Worm (Caenorhabditis elegans) whole organism, late embryonic: ENCODE measurements around the gene feh-1.

Experiments used
- C08G9.2 ChIP-seq: sonication (generic microtip); optimal IDR thresholded peaks from 2 replicates; lab custom pipeline; 2016; ENCODE audit warnings: mild to moderate bottlenecking, missing genetic modification characterization, moderate library complexity, missing compliant biosample characterization
- C38D4.7 ChIP-seq: fragments of 200-800 bp; sonication (Bioruptor generic); optimal IDR thresholded peaks from 2 replicates; lab custom pipeline; 2018; ENCODE audit warnings: mild to moderate bottlenecking, missing genetic modification characterization, moderate library complexity, missing compliant biosample characterization
- F13H6.1 ChIP-seq: sonication (generic microtip); optimal IDR thresholded peaks from 2 replicates; lab custom pipeline; 2016; ENCODE audit warnings: missing genetic modification characterization, missing compliant biosample characterization
- K09A11.1 ChIP-seq: sonication (generic microtip); optimal IDR thresholded peaks from 2 replicates; lab custom pipeline; 2017; ENCODE audit warnings: antibody characterized with exemption, mild to moderate bottlenecking, missing genetic modification characterization, missing compliant biosample characterization; ENCODE audit not compliant: insufficient read depth
- ama-1 ChIP-seq: fragments of 150-350 bp; optimal IDR thresholded peaks from 2 replicates; lab custom pipeline; 2014
- ceh-14 ChIP-seq: sonication (generic microtip); optimal IDR thresholded peaks from 2 replicates; lab custom pipeline; 2016; ENCODE audit warnings: missing genotype, missing genetic modification characterization, missing compliant biosample characterization
- ceh-18 ChIP-seq: sonication (generic microtip); optimal IDR thresholded peaks from 2 replicates; lab custom pipeline; 2016; ENCODE audit warnings: missing genetic modification characterization, missing compliant biosample characterization
- ceh-19 ChIP-seq: fragments of 200-800 bp; sonication (Bioruptor generic); optimal IDR thresholded peaks from 2 replicates; lab custom pipeline; 2018; ENCODE audit warnings: mild to moderate bottlenecking, missing genetic modification characterization, missing compliant biosample characterization
- ceh-2 ChIP-seq: sonication (generic microtip); optimal IDR thresholded peaks from 2 replicates; lab custom pipeline; 2016; ENCODE audit warnings: missing genotype, missing genetic modification characterization, missing compliant biosample characterization
- ceh-24 ChIP-seq: sonication (generic microtip); optimal IDR thresholded peaks from 2 replicates; lab custom pipeline; 2016; ENCODE audit warnings: mild to moderate bottlenecking, missing genetic modification characterization, missing compliant biosample characterization
- ceh-30 ChIP-seq: fragments of 150-350 bp; optimal IDR thresholded peaks from 2 replicates; lab custom pipeline; 2014; ENCODE audit warnings: missing biosample characterization, missing genetic modification characterization
- ceh-31 ChIP-seq: sonication (generic microtip); optimal IDR thresholded peaks from 2 replicates; lab custom pipeline; 2016; ENCODE audit warnings: missing genetic modification characterization, missing compliant biosample characterization
- ceh-34 ChIP-seq: sonication (generic microtip); optimal IDR thresholded peaks from 2 replicates; lab custom pipeline; 2016; ENCODE audit warnings: mild to moderate bottlenecking, missing genetic modification characterization, missing compliant biosample characterization
- ceh-45 ChIP-seq: fragments of 200-800 bp; sonication (Bioruptor generic); IDR thresholded peaks from 2 replicates; pipeline ENCODE4 v1.3.6; 2022; ENCODE audit warnings: missing genetic modification reagents, missing genetic modification characterization, missing compliant biosample characterization
- ceh-48 ChIP-seq: sonication (generic microtip); optimal IDR thresholded peaks from 2 replicates; lab custom pipeline; 2016; ENCODE audit warnings: missing genetic modification characterization, inconsistent platforms, missing compliant biosample characterization
- ceh-9 ChIP-seq: sonication (generic microtip); optimal IDR thresholded peaks from 2 replicates; lab custom pipeline; 2016; ENCODE audit warnings: mild to moderate bottlenecking, missing genetic modification characterization, inconsistent platforms, missing compliant biosample characterization
- che-1 ChIP-seq: sonication (generic microtip); optimal IDR thresholded peaks from 2 replicates; lab custom pipeline; 2016; ENCODE audit warnings: mild to moderate bottlenecking, missing genetic modification characterization, missing compliant biosample characterization
- dmd-4 ChIP-seq: sonication (generic microtip); optimal IDR thresholded peaks from 2 replicates; lab custom pipeline; 2016; ENCODE audit warnings: borderline replicate concordance, missing genetic modification characterization, missing compliant biosample characterization
- dve-1 ChIP-seq: sonication (generic microtip); optimal IDR thresholded peaks from 2 replicates; lab custom pipeline; 2017; ENCODE audit warnings: antibody characterized with exemption, mild to moderate bottlenecking, missing genetic modification characterization, missing compliant biosample characterization
- elt-4 ChIP-seq: sonication (generic microtip); optimal IDR thresholded peaks from 2 replicates; lab custom pipeline; 2016; ENCODE audit warnings: missing genetic modification characterization, missing compliant biosample characterization
- ets-4 ChIP-seq: sonication (generic microtip); optimal IDR thresholded peaks from 2 replicates; lab custom pipeline; 2016; ENCODE audit warnings: missing genetic modification characterization, missing compliant biosample characterization
- eyg-1 ChIP-seq: sonication (generic microtip); optimal IDR thresholded peaks from 2 replicates; lab custom pipeline; 2016; ENCODE audit warnings: missing genotype, missing genetic modification characterization, missing compliant biosample characterization
- fkh-10 ChIP-seq: fragments of 150-350 bp; optimal IDR thresholded peaks from 2 replicates; lab custom pipeline; 2014; ENCODE audit warnings: missing biosample characterization, missing genetic modification reagents, missing genetic modification characterization
- gmeb-2 ChIP-seq: sonication (generic microtip); optimal IDR thresholded peaks from 2 replicates; lab custom pipeline; 2016; ENCODE audit warnings: missing genetic modification characterization, inconsistent platforms, missing compliant biosample characterization
- hlh-30 ChIP-seq: sonication (generic microtip); optimal IDR thresholded peaks from 2 replicates; lab custom pipeline; 2017; ENCODE audit warnings: antibody characterized with exemption, missing genetic modification characterization, missing compliant biosample characterization; ENCODE audit not compliant: insufficient read depth
- hlh-8 ChIP-seq: sonication (generic microtip); optimal IDR thresholded peaks from 2 replicates; lab custom pipeline; 2016; ENCODE audit warnings: missing genotype, missing genetic modification characterization, missing compliant biosample characterization
- mec-3 ChIP-seq: sonication (generic microtip); optimal IDR thresholded peaks from 2 replicates; lab custom pipeline; 2016; ENCODE audit warnings: borderline replicate concordance, missing genetic modification characterization, missing compliant biosample characterization
- nfya-1 ChIP-seq: sonication (generic microtip); optimal IDR thresholded peaks from 2 replicates; lab custom pipeline; 2017; ENCODE audit warnings: missing genetic modification characterization, mild to moderate bottlenecking, missing compliant biosample characterization, antibody characterized with exemption, moderate library complexity
- nhr-232 ChIP-seq: sonication (generic microtip); optimal IDR thresholded peaks from 2 replicates; lab custom pipeline; 2016; ENCODE audit warnings: missing genetic modification characterization, missing compliant biosample characterization
- odd-2 ChIP-seq: sonication (generic microtip); optimal IDR thresholded peaks from 2 replicates; lab custom pipeline; 2017; ENCODE audit warnings: antibody characterized with exemption, mild to moderate bottlenecking, missing genetic modification characterization, missing compliant biosample characterization
- pag-3 ChIP-seq: sonication (generic microtip); optimal IDR thresholded peaks from 2 replicates; lab custom pipeline; 2016; ENCODE audit warnings: missing compliant biosample characterization, missing genetic modification characterization, borderline replicate concordance
- pat-9 ChIP-seq: fragments of 200-800 bp; sonication (Bioruptor generic); optimal IDR thresholded peaks from 2 replicates; lab custom pipeline; 2018; ENCODE audit warnings: mild to moderate bottlenecking, missing genetic modification characterization, moderate library complexity, missing compliant biosample characterization
- pqm-1 ChIP-seq: sonication (generic microtip); optimal IDR thresholded peaks from 2 replicates; lab custom pipeline; 2016; ENCODE audit warnings: missing genetic modification characterization, missing compliant biosample characterization
- ref-2 ChIP-seq: sonication (generic microtip); optimal IDR thresholded peaks from 2 replicates; lab custom pipeline; 2016; ENCODE audit warnings: missing genetic modification characterization, missing compliant biosample characterization
- rnt-1 ChIP-seq: sonication (generic microtip); optimal IDR thresholded peaks from 2 replicates; lab custom pipeline; 2016; ENCODE audit warnings: missing genetic modification characterization, missing compliant biosample characterization
- sdc-2 ChIP-seq: sonication (generic microtip); optimal IDR thresholded peaks from 2 replicates; lab custom pipeline; 2016; ENCODE audit warnings: missing genotype, missing genetic modification characterization, missing compliant biosample characterization
- syd-9 ChIP-seq: sonication (generic microtip); optimal IDR thresholded peaks from 2 replicates; lab custom pipeline; 2016; ENCODE audit warnings: mild to moderate bottlenecking, missing genetic modification characterization, moderate library complexity, missing compliant biosample characterization
- tbx-2 ChIP-seq: sonication (generic microtip); optimal IDR thresholded peaks from 2 replicates; lab custom pipeline; 2016; ENCODE audit warnings: missing genetic modification characterization, missing compliant biosample characterization
- tbx-7 ChIP-seq: sonication (generic microtip); optimal IDR thresholded peaks from 2 replicates; lab custom pipeline; 2016; ENCODE audit warnings: missing genotype, missing genetic modification characterization, missing compliant biosample characterization
- unc-3 ChIP-seq, 2 experiments: fragments of 200-800 bp in 1 of 2; sonication (Bioruptor generic) in 1 of 2; sonication (generic microtip) in 1 of 2; conservative IDR thresholded peaks in 1 of 2; optimal IDR thresholded peaks in 1 of 2; 2 replicates each; pipeline versions ENCODE4 v1.3.6 to Lab custom; 2016 to 2022; ENCODE audit warnings: missing compliant biosample characterization in 2 of 2, missing genetic modification characterization in 2 of 2, missing genetic modification reagents in 1 of 2
- unc-42 ChIP-seq: sonication (generic microtip); optimal IDR thresholded peaks from 2 replicates; lab custom pipeline; 2016; ENCODE audit warnings: missing genotype, missing genetic modification characterization, missing compliant biosample characterization
- unc-55 ChIP-seq: sonication (generic microtip); optimal IDR thresholded peaks from 2 replicates; lab custom pipeline; 2017; ENCODE audit warnings: missing biosample characterization, missing genetic modification reagents, missing genetic modification characterization
- unc-86 ChIP-seq: sonication (generic microtip); optimal IDR thresholded peaks from 2 replicates; lab custom pipeline; 2016; ENCODE audit warnings: missing genetic modification characterization, missing compliant biosample characterization
- ztf-16 ChIP-seq: sonication (generic microtip); optimal IDR thresholded peaks from 2 replicates; lab custom pipeline; 2017; ENCODE audit warnings: missing genetic modification characterization, missing compliant biosample characterization

feh-1 gene

ce11 chrIII:2532716-2533115, 17.0 kb upstream of the feh-1 start (continued):
- TF ChIP-seq che-1 (tag; lab: Kevin White, UChicago), result no peak
- no peak for TF ChIP-seq odd-2
- TF ChIP-seq ceh-24 (tag; lab: Kevin White, UChicago), result no peak
- no peak for TF ChIP-seq ceh-2 (tag; lab: Kevin White, UChicago)
- TF ChIP-seq rnt-1 (tag; lab: Kevin White, UChicago), result no peak
- TF ChIP-seq unc-42 (tag; lab: Kevin White, UChicago), result peak; percentile 69
- TF ChIP-seq syd-9, result peak; percentile 48
- TF ChIP-seq sdc-2, result peak; percentile 6
- no peak for TF ChIP-seq nhr-232 (tag; lab: Kevin White, UChicago)
- TF ChIP-seq ceh-45 (GFP tag; lab: Robert Waterston, UW), result no peak
- no peak for TF ChIP-seq ets-4 (tag; lab: Kevin White, UChicago)
- TF ChIP-seq hlh-8 (tag; lab: Kevin White, UChicago), result no peak
- TF ChIP-seq C38D4.7 (GFP tag; lab: Kevin White, UChicago), result no peak
- no peak for TF ChIP-seq fkh-10
- TF ChIP-seq unc-55 (GFP tag; lab: Kevin White, UChicago), result peak; percentile 7
- TF ChIP-seq ref-2, result peak; percentile 58
- no peak for TF ChIP-seq K09A11.1
- no peak for TF ChIP-seq eyg-1 (tag; lab: Kevin White, UChicago)
- no peak for TF ChIP-seq gmeb-2 (tag; lab: Kevin White, UChicago)
- no peak for TF ChIP-seq ztf-16
- peak; percentile 25 for TF ChIP-seq ceh-14 (tag; lab: Kevin White, UChicago)
- TF ChIP-seq unc-86, result no peak
- TF ChIP-seq hlh-30 (tag; lab: Kevin White, UChicago), result peak; percentile 89
- TF ChIP-seq pqm-1, result no peak
- no peak for TF ChIP-seq ceh-30
- peak; percentile 92 for TF ChIP-seq ceh-48
- no peak for TF ChIP-seq dmd-4 (tag; lab: Kevin White, UChicago)
- TF ChIP-seq dve-1 (tag; lab: Kevin White, UChicago), result no peak
- no peak for TF ChIP-seq elt-4 (tag; lab: Kevin White, UChicago)

- TF ChIP-seq ceh-2 (tag; lab: Kevin White, UChicago) (peak; percentile 7), pqm-1 (no peak), ceh-45 (GFP tag; lab: Robert Waterston, UW) (no peak), ceh-9 (tag; lab: Kevin White, UChicago) (no peak), mec-3 (tag; lab: Kevin White, UChicago) (no peak), ceh-14 (tag; lab: Kevin White, UChicago) (peak; percentile 54), tbx-7 (tag; lab: Kevin White, UChicago) (peak; percentile 3), nfya-1 (tag; lab: Kevin White, UChicago) (peak; percentile 43), tbx-2 (peak; percentile 22), C08G9.2 (peak; percentile 23), ref-2 (peak; percentile 58), ceh-18 (tag; lab: Kevin White, UChicago) (peak; percentile 34), pag-3 (tag; lab: Kevin White, UChicago) (no peak), pat-9 (tag; lab: Kevin White, UChicago) (no peak), ceh-48 (peak; percentile 86), unc-3 (GFP tag; conservative IDR thresholded peaks at IDR 0.05; lab: Robert Waterston, UW) (no peak), unc-3 (tag; optimal IDR thresholded peaks at IDR 0.05; lab: Kevin White, UChicago) (no peak), F13H6.1 (no peak), unc-42 (tag; lab: Kevin White, UChicago) (peak; percentile 48), K09A11.1 (no peak), ceh-34 (tag; lab: Kevin White, UChicago) (peak; percentile 52), ama-1 (lab: Kevin White, UChicago) (no peak), dve-1 (tag; lab: Kevin White, UChicago) (no peak), syd-9 (peak; percentile 49), ceh-31 (tag; lab: Kevin White, UChicago) (peak; percentile 68), C38D4.7 (GFP tag; lab: Kevin White, UChicago) (no peak), unc-55 (GFP tag; lab: Kevin White, UChicago) (no peak), ceh-19 (GFP tag; lab: Kevin White, UChicago) (peak; percentile 19)
- TF ChIP-seq, all 69 proteins: peak for 14
Observed at ce11 chrIII:2535122-2535521, 14.6 kb upstream of the feh-1 start.
